Worm (Caenorhabditis elegans): Measurements from ENCODE around the gene ZK822.9.

ce11 chrIV:11877674-11878073 lies 38.1 kb upstream of the ZK822.9 start, which contains the start of gene pph-2:
- no peak for TF ChIP-seq ztf-11 (tag; optimal IDR thresholded peaks at IDR 0.05)
- no peak for TF ChIP-seq nhr-11 (tag; optimal IDR thresholded peaks at IDR 0.05)

All from whole organism, L3 larva.